Worm (Caenorhabditis elegans) whole organism, midembryonic: ENCODE measurements around the gene R05G6.4.

ENCODE experiments used
- T22C8.4 ChIP-seq: fragments of 200-800 bp; sonication (Bioruptor generic); IDR thresholded peaks from 2 replicates; pipeline ENCODE4 v1.3.6; 2022; ENCODE audit warnings: missing genetic modification characterization, missing compliant biosample characterization
- cog-1 ChIP-seq: sonication (generic microtip); optimal IDR thresholded peaks from 2 replicates; lab custom pipeline; 2016; ENCODE audit warnings: missing genetic modification characterization, missing compliant biosample characterization
- flt-1 ChIP-seq: fragments of 200-800 bp; sonication (Bioruptor generic); IDR thresholded peaks from 2 replicates; pipeline ENCODE4 v1.3.6; 2022; ENCODE audit warnings: missing genetic modification characterization, missing compliant biosample characterization
- klf-2 ChIP-seq: fragments of 200-800 bp; sonication (Bioruptor generic); conservative IDR thresholded peaks from 2 replicates; pipeline ENCODE4 v1.3.6; 2022; ENCODE audit warnings: missing genetic modification reagents, missing genetic modification characterization, missing compliant biosample characterization
- med-1 ChIP-seq: sonication (generic microtip); optimal IDR thresholded peaks from 2 replicates; lab custom pipeline; 2017; ENCODE audit warnings: missing genetic modification characterization, mild to moderate bottlenecking, missing compliant biosample characterization, antibody characterized with exemption, missing genetic modification reagents; ENCODE audit not compliant: insufficient read depth
- ref-1 ChIP-seq: fragments of 200-800 bp; sonication (Bioruptor generic); conservative IDR thresholded peaks from 2 replicates; pipeline ENCODE4 v1.3.6; 2022; ENCODE audit warnings: missing genetic modification reagents, missing genetic modification characterization, missing compliant biosample characterization
- tab-1 ChIP-seq: fragments of 200-800 bp; sonication (Bioruptor generic); IDR thresholded peaks from 2 replicates; pipeline ENCODE4 v1.3.6; 2022; ENCODE audit warnings: missing genetic modification characterization, missing compliant biosample characterization
- ztf-23 ChIP-seq: fragments of 200-800 bp; sonication (Bioruptor generic); IDR thresholded peaks from 2 replicates; pipeline ENCODE4 v1.3.6; 2022; ENCODE audit warnings: missing genetic modification reagents, missing genetic modification characterization, missing compliant biosample characterization
- ztf-29 ChIP-seq: fragments of 200-800 bp; sonication (Bioruptor generic); IDR thresholded peaks from 2 replicates; pipeline ENCODE4 v1.3.6; 2022; ENCODE audit warnings: missing genetic modification reagents, missing genetic modification characterization, missing compliant biosample characterization

Gene R05G6.4

DNA sequence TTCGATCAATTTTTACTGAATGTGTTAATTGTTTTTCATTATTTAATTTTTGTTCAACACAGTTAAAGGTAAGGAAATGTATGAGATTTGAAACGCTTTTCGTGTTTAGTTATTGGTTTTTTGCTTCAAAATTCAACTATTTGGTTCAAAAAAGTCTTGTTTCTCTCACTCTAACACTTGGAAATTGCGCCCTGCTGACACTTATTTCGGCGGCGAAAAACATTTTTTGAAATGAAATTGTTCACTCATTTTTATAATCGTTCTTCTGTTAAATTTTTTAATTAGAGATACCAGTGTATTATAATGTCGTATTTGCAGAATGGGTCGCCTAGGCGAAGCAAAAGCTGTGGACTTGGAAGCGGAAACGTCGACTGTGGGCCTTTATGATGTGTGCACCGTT lies 34.9 kb upstream of the R05G6.4 start, which contains the start of gene rod-1:
rod-1 (plus strand) TSS at position 319 of the 400 bp plus-strand sequence.
- no peak for TF ChIP-seq tab-1 (GFP tag; lab: Robert Waterston, UW)
- no peak for TF ChIP-seq cog-1 (tag; lab: Kevin White, UChicago)
- no peak for TF ChIP-seq flt-1 (GFP tag; lab: Robert Waterston, UW)
- TF ChIP-seq ztf-29 (GFP tag; lab: Robert Waterston, UW): no peak
- TF ChIP-seq med-1 (GFP tag; lab: Kevin White, UChicago): no peak
- no peak for TF ChIP-seq klf-2 (GFP tag; lab: Robert Waterston, UW)
- no peak for TF ChIP-seq T22C8.4 (GFP tag; lab: Robert Waterston, UW)
- TF ChIP-seq ref-1 (GFP tag; lab: Robert Waterston, UW): no peak
- no peak for TF ChIP-seq ztf-23

DNA sequence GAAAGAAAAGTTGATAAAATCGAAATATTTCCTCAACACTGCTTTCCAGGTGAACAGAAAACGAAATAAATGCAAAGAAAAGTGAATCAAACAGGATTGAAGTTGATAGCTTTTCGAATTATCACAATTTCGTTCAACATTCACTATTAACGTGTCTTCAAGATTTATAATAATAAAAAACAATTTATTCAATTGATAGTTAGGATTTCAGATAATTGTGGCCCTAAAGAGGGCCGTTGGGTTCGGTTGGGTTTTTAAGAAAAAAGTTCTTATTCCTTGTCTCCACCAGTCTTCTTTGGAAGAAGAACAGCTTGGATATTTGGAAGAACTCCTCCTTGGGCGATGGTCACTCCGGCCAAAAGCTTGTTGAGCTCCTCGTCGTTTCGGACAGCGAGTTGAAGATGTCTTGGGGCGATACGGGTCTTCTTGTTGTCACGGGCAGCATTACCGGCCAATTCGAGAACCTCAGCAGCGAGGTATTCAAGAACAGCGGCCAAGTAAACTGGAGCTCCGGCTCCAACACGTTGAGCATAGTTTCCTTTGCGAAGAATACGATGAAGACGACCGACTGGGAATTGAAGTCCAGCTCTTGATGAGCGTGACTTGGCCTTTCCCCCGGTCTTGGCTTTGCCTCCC lies 27.4 kb upstream of the R05G6.4 start:
- TF ChIP-seq tab-1 (GFP tag; lab: Robert Waterston, UW): 0 out of 2 replicates have a peak, but pooled peaks have one; percentile 8
- TF ChIP-seq ref-1 (GFP tag; lab: Robert Waterston, UW): peak; percentile 32; the same call in 1 of the 2 replicates
- TF ChIP-seq ztf-23: 0 out of 2 replicates have a peak, but pooled peaks have one; percentile 9

DNA sequence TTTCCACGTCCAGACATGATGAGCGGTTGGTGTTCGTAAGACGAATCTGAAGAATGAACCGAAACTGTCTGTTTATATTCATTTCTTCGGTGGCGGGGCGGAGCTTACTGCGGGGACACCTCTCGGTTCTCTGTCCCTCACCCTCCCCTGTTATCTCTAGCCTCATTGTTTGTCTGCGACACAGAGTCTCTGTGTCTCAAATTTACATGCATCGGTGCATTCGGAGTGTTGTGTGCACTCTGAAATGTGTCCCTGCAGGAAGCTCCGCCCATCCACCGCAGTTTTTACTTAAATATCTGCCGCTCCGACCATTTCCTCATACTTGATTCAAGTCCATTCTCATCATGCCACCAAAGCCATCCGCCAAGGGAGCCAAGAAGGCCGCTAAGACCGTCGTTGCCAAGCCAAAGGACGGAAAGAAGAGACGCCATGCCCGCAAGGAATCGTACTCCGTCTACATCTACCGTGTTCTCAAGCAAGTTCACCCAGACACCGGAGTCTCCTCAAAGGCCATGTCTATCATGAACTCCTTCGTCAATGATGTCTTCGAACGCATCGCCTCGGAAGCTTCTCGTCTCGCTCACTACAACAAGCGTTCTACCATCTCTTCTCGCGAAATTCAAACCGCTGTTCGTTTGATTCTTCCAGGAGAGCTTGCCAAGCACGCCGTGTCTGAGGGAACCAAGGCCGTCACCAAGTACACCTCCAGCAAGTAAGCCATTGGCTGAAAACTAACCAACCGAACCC lies 26.7 kb upstream of the R05G6.4 start, which contains the start of the genes his-61 and his-62:
his-61 (minus strand) TSS at position 17 of the 747 bp plus-strand sequence.
his-62 (plus strand) TSS at position 345 of the 747 bp plus-strand sequence.
- TF ChIP-seq ztf-23 (0 out of 2 replicates have a peak, but pooled peaks have one; percentile 4), ztf-29 (GFP tag; lab: Robert Waterston, UW) (no peak; the same call in 1 of the 2 replicates), med-1 (GFP tag; lab: Kevin White, UChicago) (no peak), tab-1 (GFP tag; lab: Robert Waterston, UW) (no peak), klf-2 (GFP tag; lab: Robert Waterston, UW) (peak; percentile 73), flt-1 (GFP tag; lab: Robert Waterston, UW) (peak; percentile 58), cog-1 (tag; lab: Kevin White, UChicago) (peak; percentile 97), T22C8.4 (GFP tag; lab: Robert Waterston, UW) (no peak), ref-1 (GFP tag; lab: Robert Waterston, UW) (no peak)

DNA sequence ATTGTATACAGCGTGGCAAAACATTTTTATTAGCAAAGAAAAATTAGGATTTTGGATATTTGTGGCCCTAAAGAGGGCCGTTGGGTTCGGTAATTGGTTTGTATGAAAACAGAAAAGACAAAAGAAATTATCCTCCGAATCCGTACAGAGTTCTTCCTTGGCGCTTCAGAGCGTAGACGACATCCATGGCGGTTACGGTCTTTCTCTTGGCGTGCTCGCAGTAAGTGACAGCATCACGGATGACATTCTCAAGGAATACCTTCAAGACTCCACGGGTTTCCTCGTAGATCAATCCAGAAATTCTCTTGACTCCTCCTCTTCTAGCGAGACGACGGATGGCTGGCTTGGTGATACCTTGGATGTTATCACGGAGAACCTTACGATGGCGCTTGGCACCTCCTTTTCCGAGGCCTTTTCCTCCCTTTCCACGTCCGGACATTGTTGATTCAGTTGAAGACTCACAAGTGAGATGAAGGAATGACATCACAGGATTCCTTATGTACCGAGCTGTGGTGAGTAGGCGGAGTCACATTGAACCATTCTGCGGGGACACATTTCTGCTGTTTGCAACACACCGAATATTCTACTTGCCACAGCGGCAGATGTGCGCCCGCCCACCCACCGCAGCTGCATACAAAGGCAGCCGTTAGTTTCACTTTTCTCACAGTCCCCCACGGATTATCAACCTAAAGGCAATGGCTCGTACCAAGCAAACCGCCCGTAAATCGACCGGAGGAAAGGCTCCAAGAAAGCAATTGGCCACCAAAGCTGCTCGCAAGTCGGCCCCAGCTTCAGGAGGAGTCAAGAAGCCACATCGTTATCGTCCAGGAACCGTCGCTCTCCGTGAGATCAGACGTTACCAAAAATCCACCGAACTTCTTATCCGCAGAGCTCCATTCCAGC lies 25.2 kb upstream of the R05G6.4 start, which contains the start of the genes his-60 and his-59:
his-60 (minus strand) TSS at position 439 of the 903 bp plus-strand sequence.
his-59 (plus strand) TSS at position 696 of the 903 bp plus-strand sequence.
- TF ChIP-seq tab-1 (GFP tag; lab: Robert Waterston, UW) (no peak; the same call in 1 of the 2 replicates), ref-1 (GFP tag; lab: Robert Waterston, UW) (no peak), klf-2 (GFP tag; lab: Robert Waterston, UW) (no peak), cog-1 (tag; lab: Kevin White, UChicago) (peak; percentile 60), med-1 (GFP tag; lab: Kevin White, UChicago) (no peak), flt-1 (GFP tag; lab: Robert Waterston, UW) (peak; percentile 90), T22C8.4 (GFP tag; lab: Robert Waterston, UW) (0 out of 2 replicates have a peak, but pooled peaks have one; percentile 6), ztf-29 (GFP tag; lab: Robert Waterston, UW) (no peak; the same call in 1 of the 2 replicates), ztf-23 (peak; percentile 67; the same call in 1 of the 2 replicates)

DNA sequence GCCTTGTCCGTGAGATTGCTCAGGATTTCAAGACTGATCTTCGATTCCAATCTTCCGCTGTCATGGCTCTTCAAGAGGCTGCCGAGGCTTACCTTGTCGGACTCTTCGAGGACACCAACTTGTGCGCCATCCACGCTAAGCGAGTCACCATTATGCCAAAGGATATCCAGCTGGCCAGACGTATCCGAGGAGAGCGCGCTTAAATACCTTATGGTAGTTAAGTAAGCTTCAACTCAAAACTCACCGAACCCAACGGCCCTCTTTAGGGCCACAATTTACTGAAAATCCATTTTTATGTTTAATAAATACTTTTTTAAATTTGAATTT lies 24.6 kb upstream of the R05G6.4 start:
- TF ChIP-seq flt-1 (GFP tag; lab: Robert Waterston, UW) (peak; percentile 65), T22C8.4 (GFP tag; lab: Robert Waterston, UW) (no peak), tab-1 (GFP tag; lab: Robert Waterston, UW) (no peak)

DNA sequence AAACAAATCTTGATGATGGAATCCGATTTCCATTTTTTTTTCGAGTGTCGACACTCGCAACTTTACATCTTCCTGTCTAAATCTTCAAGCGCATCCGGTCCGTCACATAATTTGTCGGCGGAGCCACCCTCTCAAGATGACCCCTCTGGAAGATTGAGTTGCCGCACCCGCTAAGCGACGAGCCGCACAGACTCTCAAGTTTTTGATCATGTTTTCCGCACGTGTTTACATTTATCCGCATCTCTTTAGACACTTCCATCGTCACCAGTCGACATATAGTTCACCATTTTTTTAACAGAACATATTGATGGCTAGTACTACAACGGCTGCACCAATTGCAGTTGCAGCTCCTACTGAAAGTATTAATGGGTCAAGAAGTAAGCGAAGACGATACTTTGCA lies 21.6 kb upstream of the R05G6.4 start, which contains the start of gene F55G1.1:
F55G1.1 (plus strand) TSS at position 301 of the 400 bp plus-strand sequence.
- TF ChIP-seq ref-1 (GFP tag; lab: Robert Waterston, UW): no peak
- TF ChIP-seq ztf-29 (GFP tag; lab: Robert Waterston, UW): no peak
- no peak for TF ChIP-seq tab-1 (GFP tag; lab: Robert Waterston, UW)
- no peak for TF ChIP-seq med-1 (GFP tag; lab: Kevin White, UChicago)
- no peak for TF ChIP-seq ztf-23
- no peak for TF ChIP-seq klf-2 (GFP tag; lab: Robert Waterston, UW)
- no peak for TF ChIP-seq flt-1 (GFP tag; lab: Robert Waterston, UW)
- TF ChIP-seq T22C8.4 (GFP tag; lab: Robert Waterston, UW): no peak
- no peak for TF ChIP-seq cog-1 (tag; lab: Kevin White, UChicago)

DNA sequence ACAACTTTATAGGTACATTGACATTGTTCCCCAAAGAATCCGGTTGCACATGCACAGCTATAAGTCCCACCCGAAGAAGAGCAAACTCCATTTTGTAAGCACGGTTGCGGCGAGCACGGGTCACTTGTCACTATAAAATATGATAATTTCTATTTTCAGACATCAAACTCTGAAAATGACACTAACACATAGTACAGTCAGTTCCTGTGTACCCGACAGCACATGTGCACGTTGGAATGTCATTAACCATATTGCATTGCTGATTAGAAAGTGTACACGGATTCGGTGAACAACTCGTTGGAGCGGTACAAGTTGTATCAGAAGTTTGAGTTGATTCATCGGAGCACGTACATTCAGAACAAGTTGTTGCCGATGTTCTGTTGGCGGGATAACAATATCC lies 15.8 kb upstream of the R05G6.4 start:
- TF ChIP-seq ztf-23: no peak
- no peak for TF ChIP-seq med-1 (GFP tag; lab: Kevin White, UChicago)
- no peak for TF ChIP-seq tab-1 (GFP tag; lab: Robert Waterston, UW)
- no peak for TF ChIP-seq T22C8.4 (GFP tag; lab: Robert Waterston, UW)
- TF ChIP-seq klf-2 (GFP tag; lab: Robert Waterston, UW): no peak
- no peak for TF ChIP-seq ref-1 (GFP tag; lab: Robert Waterston, UW)
- TF ChIP-seq flt-1 (GFP tag; lab: Robert Waterston, UW): no peak
- TF ChIP-seq cog-1 (tag; lab: Kevin White, UChicago): no peak
- no peak for TF ChIP-seq ztf-29 (GFP tag; lab: Robert Waterston, UW)

DNA sequence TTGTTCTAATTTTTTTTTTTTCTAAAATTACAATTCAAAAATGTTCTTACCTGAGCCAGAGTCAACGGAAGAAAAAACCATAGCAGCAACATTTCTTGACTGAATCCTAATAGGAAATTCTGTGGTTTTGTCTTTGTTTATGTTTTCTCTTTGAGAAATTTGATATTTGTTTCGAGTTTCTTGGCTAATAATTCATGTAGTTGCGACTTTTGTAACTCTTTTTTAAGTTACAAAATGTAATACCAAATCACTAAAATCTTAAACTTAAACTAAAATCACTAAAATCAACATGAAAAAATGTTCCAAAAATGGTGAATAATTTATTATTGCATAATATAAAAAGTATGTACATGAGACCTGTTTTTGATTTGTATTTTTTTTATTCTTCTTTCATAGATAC lies 15.3 kb upstream of the R05G6.4 start, which contains the start of gene egas-4:
egas-4 (minus strand) TSS at position 101 of the 400 bp plus-strand sequence.
- TF ChIP-seq med-1 (GFP tag; lab: Kevin White, UChicago): no peak
- TF ChIP-seq ztf-29 (GFP tag; lab: Robert Waterston, UW): no peak
